Fruit fly (Drosophila melanogaster) whole organism, embryonic: ENCODE data around the gene CG32832.

Experiments
- CG10366 ChIP-seq: fragments of 200-800 bp; sonication (Bioruptor generic); IDR thresholded peaks from 2 replicates; pipeline ENCODE4 v1.3.6; 2022; ENCODE audit warnings: missing biosample characterization, missing genetic modification characterization
- CG13296 ChIP-seq: fragments of 200-800 bp; sonication (Bioruptor generic); optimal IDR thresholded peaks from 3 replicates; lab custom pipeline; 2018; ENCODE audit warnings: missing biosample characterization, mild to moderate bottlenecking, missing genetic modification characterization
- CG13424 ChIP-seq: fragments of 200-800 bp; sonication (Bioruptor generic); optimal IDR thresholded peaks from 2 replicates; lab custom pipeline; 2019; ENCODE audit warnings: missing biosample characterization, mild to moderate bottlenecking, missing genetic modification characterization, moderate library complexity
- CG15601 ChIP-seq: fragments of 200-800 bp; sonication (Bioruptor generic); optimal IDR thresholded peaks from 3 replicates; lab custom pipeline; 2019; ENCODE audit warnings: missing biosample characterization, mild to moderate bottlenecking, missing genetic modification characterization, moderate library complexity
- CG17328 ChIP-seq: fragments of 200-800 bp; sonication (Bioruptor generic); IDR thresholded peaks from 2 replicates; pipeline ENCODE4 v1.3.6; 2022; ENCODE audit warnings: missing biosample characterization, missing genetic modification characterization
- CG1832 ChIP-seq: fragments of 200-800 bp; sonication (Bioruptor generic); optimal IDR thresholded peaks from 2 replicates; lab custom pipeline; 2017; ENCODE audit warnings: missing biosample characterization, mild to moderate bottlenecking, missing genetic modification characterization, inconsistent platforms
- CG2678 ChIP-seq: fragments of 200-800 bp; sonication (Bioruptor generic); optimal IDR thresholded peaks from 3 replicates; lab custom pipeline; 2019; ENCODE audit warnings: missing biosample characterization, mild to moderate bottlenecking, missing genetic modification characterization, moderate library complexity
- CG2875 ChIP-seq: fragments of 200-800 bp; sonication (Bioruptor generic); optimal IDR thresholded peaks from 2 replicates; lab custom pipeline; 2017; ENCODE audit warnings: missing biosample characterization, mild to moderate bottlenecking, missing genetic modification characterization, missing genetic modification reagents
- CG3163 ChIP-seq: fragments of 200-800 bp; sonication (Bioruptor generic); optimal IDR thresholded peaks from 3 replicates; lab custom pipeline; 2016; ENCODE audit warnings: missing biosample characterization, missing genetic modification characterization
- CG34376 ChIP-seq: fragments of 200-800 bp; sonication (Bioruptor generic); optimal IDR thresholded peaks from 2 replicates; lab custom pipeline; 2018; ENCODE audit warnings: missing biosample characterization, mild to moderate bottlenecking, missing genetic modification characterization
- CG4282 ChIP-seq: fragments of 200-800 bp; sonication (Bioruptor generic); optimal IDR thresholded peaks from 2 replicates; lab custom pipeline; 2016; ENCODE audit warnings: missing biosample characterization, missing genetic modification characterization
- CG6254 ChIP-seq: fragments of 200-800 bp; sonication (Bioruptor generic); optimal IDR thresholded peaks from 3 replicates; lab custom pipeline; 2017; ENCODE audit warnings: mild to moderate bottlenecking, missing biosample characterization, missing genetic modification reagents, missing genetic modification characterization
- CG6765 ChIP-seq: fragments of 200-800 bp; sonication (Bioruptor generic); optimal IDR thresholded peaks from 3 replicates; lab custom pipeline; 2017; ENCODE audit warnings: missing biosample characterization, mild to moderate bottlenecking, missing genetic modification characterization
- CG7556 ChIP-seq: fragments of 200-800 bp; sonication (Bioruptor generic); optimal IDR thresholded peaks from 2 replicates; lab custom pipeline; 2017; ENCODE audit warnings: missing biosample characterization, mild to moderate bottlenecking, missing genetic modification characterization
- CG8388 ChIP-seq: fragments of 200-800 bp; sonication (Bioruptor generic); optimal IDR thresholded peaks from 2 replicates; lab custom pipeline; 2019; ENCODE audit warnings: missing biosample characterization, mild to moderate bottlenecking, missing genetic modification characterization, moderate library complexity
- Hr3 ChIP-seq: fragments of 200-800 bp; sonication (Bioruptor generic); optimal IDR thresholded peaks from 3 replicates; lab custom pipeline; 2016; ENCODE audit warnings: missing biosample characterization, missing genetic modification characterization
- Hr51 ChIP-seq, 2 experiments: fragments of 200-800 bp; sonication (Bioruptor generic); optimal IDR thresholded peaks; 2 replicates in 1 of 2; 3 replicates in 1 of 2; lab custom pipeline; 2016 to 2018; ENCODE audit warnings: missing biosample characterization in 2 of 2, missing genetic modification characterization in 2 of 2, mild to moderate bottlenecking in 1 of 2, moderate library complexity in 1 of 2
- MTF-1 ChIP-seq: fragments of 200-800 bp; sonication (Bioruptor generic); optimal IDR thresholded peaks from 2 replicates; lab custom pipeline; 2018; ENCODE audit warnings: missing biosample characterization, mild to moderate bottlenecking, missing genetic modification characterization, borderline replicate concordance
- Med ChIP-seq: fragments of 200-800 bp; sonication (Bioruptor generic); peaks from one replicate; lab custom pipeline; 2016; ENCODE audit warnings: missing biosample characterization, missing genetic modification characterization, mild to moderate bottlenecking, inconsistent platforms, moderate library complexity
- Meics ChIP-seq: fragments of 200-800 bp; sonication (Bioruptor generic); optimal IDR thresholded peaks from 2 replicates; lab custom pipeline; 2017; ENCODE audit warnings: missing biosample characterization, mild to moderate bottlenecking, missing genetic modification characterization
- Rx ChIP-seq: fragments of 200-800 bp; sonication (Bioruptor generic); IDR thresholded peaks from 2 replicates; pipeline ENCODE4 v1.3.6; 2022; ENCODE audit warnings: missing biosample characterization, missing genetic modification characterization
- Ssrp ChIP-seq: fragments of 200-800 bp; sonication (Bioruptor generic); optimal IDR thresholded peaks from 2 replicates; lab custom pipeline; 2018; ENCODE audit warnings: missing biosample characterization, mild to moderate bottlenecking, missing genetic modification characterization, moderate library complexity
- Trl ChIP-seq, 3 experiments: fragments of >200 bp in 2 of 3; fragments of 200-800 bp in 1 of 3; sonication (Bioruptor generic) in 1 of 3; optimal IDR thresholded peaks; 2 replicates in 1 of 3; 3 replicates in 2 of 3; lab custom pipeline; 2016 to 2017; ENCODE audit warnings: missing biosample characterization in 1 of 3, missing genetic modification characterization in 1 of 3
- Xbp1 ChIP-seq: fragments of 200-800 bp; sonication (Bioruptor generic); optimal IDR thresholded peaks from 3 replicates; lab custom pipeline; 2016; ENCODE audit warnings: missing biosample characterization, mild to moderate bottlenecking, missing genetic modification characterization
- Xrp1 ChIP-seq: fragments of 200-800 bp; sonication (Bioruptor generic); IDR thresholded peaks from 2 replicates; pipeline ENCODE4 v1.3.6; 2022; ENCODE audit warnings: missing biosample characterization, missing genetic modification characterization
- bbx ChIP-seq: fragments of 200-800 bp; sonication (Bioruptor generic); IDR thresholded peaks from 2 replicates; pipeline ENCODE4 v1.3.6; 2022; ENCODE audit warnings: missing biosample characterization, missing genetic modification characterization; ENCODE audit not compliant: partially characterized antibody
- corto ChIP-seq: fragments of 200-800 bp; sonication (Bioruptor generic); optimal IDR thresholded peaks from 2 replicates; lab custom pipeline; 2016; ENCODE audit warnings: missing biosample characterization, mild to moderate bottlenecking, missing genetic modification characterization, moderate library complexity
- cwo ChIP-seq: fragments of 200-800 bp; sonication (Bioruptor generic); optimal IDR thresholded peaks from 3 replicates; lab custom pipeline; 2017; ENCODE audit warnings: missing biosample characterization, missing genetic modification characterization, mild to moderate bottlenecking, moderate library complexity, missing genetic modification reagents
- danr ChIP-seq: fragments of 200-800 bp; sonication (Bioruptor generic); IDR thresholded peaks from 2 replicates; pipeline ENCODE4 v1.3.6; 2022; ENCODE audit warnings: missing biosample characterization, missing genetic modification characterization
- exex ChIP-seq: fragments of 200-800 bp; sonication (Bioruptor generic); optimal IDR thresholded peaks from 4 replicates; lab custom pipeline; 2018; ENCODE audit warnings: missing biosample characterization, mild to moderate bottlenecking, missing genetic modification characterization, moderate library complexity
- fu2 ChIP-seq: fragments of 200-800 bp; sonication (Bioruptor generic); optimal IDR thresholded peaks from 2 replicates; lab custom pipeline; 2016; ENCODE audit warnings: missing biosample characterization, missing genetic modification characterization
- grn ChIP-seq: fragments of 200-800 bp; sonication (Bioruptor generic); optimal IDR thresholded peaks from 3 replicates; lab custom pipeline; 2017; ENCODE audit warnings: missing biosample characterization, missing genetic modification characterization
- gsb-n ChIP-seq: fragments of 200-800 bp; sonication (Bioruptor generic); optimal IDR thresholded peaks from 3 replicates; lab custom pipeline; 2018; ENCODE audit warnings: missing biosample characterization, mild to moderate bottlenecking, missing genetic modification characterization
- gt ChIP-seq: fragments of 200-800 bp; sonication (Bioruptor generic); IDR thresholded peaks from 2 replicates; pipeline ENCODE4 v1.3.6; 2022; ENCODE audit warnings: missing biosample characterization, missing genetic modification characterization
- jing ChIP-seq: fragments of 200-800 bp; sonication (Bioruptor generic); optimal IDR thresholded peaks from 2 replicates; lab custom pipeline; 2018; ENCODE audit warnings: missing biosample characterization, mild to moderate bottlenecking, missing genetic modification characterization
- kni ChIP-seq: fragments of 200-800 bp; sonication (Bioruptor generic); optimal IDR thresholded peaks from 3 replicates; lab custom pipeline; 2017; ENCODE audit warnings: mild to moderate bottlenecking, missing biosample characterization, missing genetic modification reagents, missing genetic modification characterization
- lab ChIP-seq: fragments of 200-800 bp; sonication (Bioruptor generic); optimal IDR thresholded peaks from 3 replicates; lab custom pipeline; 2017; ENCODE audit warnings: missing biosample characterization, missing genetic modification characterization, mild to moderate bottlenecking, moderate library complexity, missing genetic modification reagents
- mam ChIP-seq: fragments of 200-800 bp; sonication (Bioruptor generic); optimal IDR thresholded peaks from 3 replicates; lab custom pipeline; 2016; ENCODE audit warnings: missing biosample characterization, missing genetic modification characterization
- mirr ChIP-seq: fragments of 200-800 bp; sonication (Bioruptor generic); optimal IDR thresholded peaks from 3 replicates; lab custom pipeline; 2018; ENCODE audit warnings: missing biosample characterization, mild to moderate bottlenecking, missing genetic modification characterization
- mld ChIP-seq: fragments of 200-800 bp; sonication (Bioruptor generic); IDR thresholded peaks from 3 replicates; pipeline ENCODE4 v1.3.6; 2022; ENCODE audit warnings: missing biosample characterization, missing genetic modification characterization; ENCODE audit not compliant: partially characterized antibody
- onecut ChIP-seq: fragments of 200-800 bp; sonication (Bioruptor generic); IDR thresholded peaks from 2 replicates; pipeline ENCODE4 v1.3.6; 2022; ENCODE audit warnings: missing biosample characterization, missing genetic modification characterization
- salm ChIP-seq: fragments of 200-800 bp; sonication (Bioruptor generic); optimal IDR thresholded peaks from 2 replicates; lab custom pipeline; 2018; ENCODE audit warnings: missing biosample characterization, mild to moderate bottlenecking, missing genetic modification characterization
- scrt ChIP-seq: fragments of 200-800 bp; sonication (Bioruptor generic); optimal IDR thresholded peaks from 2 replicates; lab custom pipeline; 2018; ENCODE audit warnings: missing biosample characterization, mild to moderate bottlenecking, missing genetic modification characterization, moderate library complexity
- seq ChIP-seq: fragments of 200-800 bp; sonication (Bioruptor generic); IDR thresholded peaks from 2 replicates; pipeline ENCODE4 v1.3.6; 2022; ENCODE audit warnings: missing biosample characterization, missing genetic modification characterization
- sqz ChIP-seq: fragments of 200-800 bp; sonication (Bioruptor generic); optimal IDR thresholded peaks from 3 replicates; lab custom pipeline; 2018; ENCODE audit warnings: missing biosample characterization, mild to moderate bottlenecking, missing genetic modification characterization
- stwl ChIP-seq: fragments of 200-800 bp; sonication (Bioruptor generic); optimal IDR thresholded peaks from 3 replicates; lab custom pipeline; 2018; ENCODE audit warnings: missing biosample characterization, mild to moderate bottlenecking, missing genetic modification characterization, moderate library complexity
- trh ChIP-seq: fragments of 200-800 bp; sonication (Bioruptor generic); optimal IDR thresholded peaks from 2 replicates; lab custom pipeline; 2016; ENCODE audit warnings: missing biosample characterization, missing genetic modification characterization

Gene CG32832

DNA sequence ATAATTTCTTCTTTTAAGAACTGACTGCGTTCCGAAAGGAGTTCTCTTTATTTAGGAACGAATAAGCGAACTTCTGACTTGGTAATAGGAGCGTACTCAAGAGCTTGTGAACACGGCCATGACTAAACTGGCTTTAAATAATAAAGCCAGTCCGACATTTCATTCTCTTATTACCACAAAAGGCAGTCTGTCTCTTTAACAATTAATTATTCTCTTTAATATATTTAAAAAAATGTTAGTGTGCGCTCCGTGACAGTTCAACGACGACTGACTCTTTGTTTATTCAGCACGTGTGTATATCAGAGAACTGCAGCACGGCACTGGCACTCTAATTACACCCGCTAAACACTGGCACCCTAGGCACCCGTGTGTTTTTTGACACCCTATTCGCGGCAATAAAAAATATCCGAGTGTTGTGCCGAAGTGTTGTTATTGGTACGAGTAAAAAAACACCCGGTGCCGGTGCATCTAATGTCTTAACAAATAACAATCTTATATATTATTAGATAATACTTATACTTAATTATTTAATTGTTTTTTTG, 20.6 kb downstream of the CG32832 start, which contains the start of gene CG31809 (continued):
- peak; percentile 36 for TF ChIP-seq sqz
- TF ChIP-seq danr (GFP tag; lab: Robert Waterston, UW) = no peak
- peak; percentile 7 for TF ChIP-seq lab (GFP tag; lab: Kevin White, UChicago)
- TF ChIP-seq gsb-n (tag; lab: Kevin White, UChicago) = peak; percentile 8
- peak; percentile 13 for TF ChIP-seq MTF-1 (GFP tag; lab: Kevin White, UChicago)
- TF ChIP-seq CG2875 (GFP tag; lab: Kevin White, UChicago) = no peak
- no peak for TF ChIP-seq corto (GFP tag; lab: Kevin White, UChicago)
- TF ChIP-seq CG6254 (GFP tag; lab: Kevin White, UChicago) = peak; percentile 47
- peak in 1 of 2 experiments; percentile 41 for TF ChIP-seq Trl (optimal IDR thresholded peaks at IDR 0.05; lab: Kevin White, UChicago)
- TF ChIP-seq Trl (GFP tag; optimal IDR thresholded peaks at IDR 0.05; lab: Kevin White, UChicago) = no peak
- peak; percentile 23 for TF ChIP-seq Meics (GFP tag; lab: Kevin White, UChicago)
- peak; percentile 67 for TF ChIP-seq cwo
- no peak for TF ChIP-seq scrt (GFP tag; lab: Kevin White, UChicago)
- peak; percentile 66 for TF ChIP-seq Med (GFP tag; lab: Kevin White, UChicago)
- no peak for TF ChIP-seq trh (GFP tag; lab: Kevin White, UChicago)
- no peak for TF ChIP-seq CG6765 (GFP tag; lab: Kevin White, UChicago)
- TF ChIP-seq gt (GFP tag; lab: Robert Waterston, UW) = no peak
- peak; percentile 7; the same call in 1 of the 2 replicates for TF ChIP-seq CG10366 (GFP tag; lab: Robert Waterston, UW)
- TF ChIP-seq CG4282 = no peak

DNA sequence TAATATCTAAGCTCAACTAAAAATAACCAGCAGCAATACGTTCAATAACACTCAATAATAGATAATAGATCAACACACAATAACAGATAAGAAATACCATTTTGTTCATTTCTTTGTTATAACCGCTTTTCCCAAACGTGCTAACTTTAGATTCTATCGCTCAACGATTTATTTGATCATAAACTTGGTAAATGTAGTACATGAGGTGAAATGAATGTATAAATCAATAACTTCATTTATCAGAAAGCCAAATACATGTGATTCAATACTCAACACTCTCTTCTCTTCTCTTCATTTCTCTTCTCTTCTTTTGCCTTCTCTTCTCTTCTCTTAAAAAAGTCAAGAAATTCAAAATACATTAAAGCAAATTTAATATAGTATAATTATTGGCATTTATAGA, 21.4 kb downstream of the CG32832 start:
- peak; percentile 85 for TF ChIP-seq grn (GFP tag; lab: Kevin White, UChicago)
- TF ChIP-seq mam (GFP tag; lab: Kevin White, UChicago) = no peak
- TF ChIP-seq cwo = peak; percentile 42
- TF ChIP-seq sqz = peak; percentile 9
- TF ChIP-seq CG15601 (tag; lab: Kevin White, UChicago) = peak; percentile 37
- no peak for TF ChIP-seq Hr3 (GFP tag; lab: Kevin White, UChicago)
- peak; percentile 75 for TF ChIP-seq CG3163
- peak; percentile 19 for TF ChIP-seq CG13296 (GFP tag; lab: Kevin White, UChicago)
- TF ChIP-seq CG2678 = peak; percentile 19
- TF ChIP-seq exex (tag; lab: Kevin White, UChicago) = peak; percentile 70
- peak; percentile 63; the same call in 1 of the 2 replicates for TF ChIP-seq onecut (GFP tag; lab: Robert Waterston, UW)
- TF ChIP-seq mirr = peak; percentile 56
- TF ChIP-seq CG34376 (GFP tag; lab: Kevin White, UChicago) = peak; percentile 70
- TF ChIP-seq Xbp1 (GFP tag; lab: Kevin White, UChicago) = no peak
- peak; percentile 6 for TF ChIP-seq CG6254 (GFP tag; lab: Kevin White, UChicago)
- peak; percentile 72 to 90 for TF ChIP-seq Trl (optimal IDR thresholded peaks at IDR 0.05; lab: Kevin White, UChicago)
- TF ChIP-seq Trl (GFP tag; optimal IDR thresholded peaks at IDR 0.05; lab: Kevin White, UChicago) = no peak
- no peak for TF ChIP-seq Ssrp (tag; lab: Kevin White, UChicago)
- no peak for TF ChIP-seq bbx (GFP tag; lab: Robert Waterston, UW)
- TF ChIP-seq salm (tag; lab: Kevin White, UChicago) = peak; percentile 45

DNA sequence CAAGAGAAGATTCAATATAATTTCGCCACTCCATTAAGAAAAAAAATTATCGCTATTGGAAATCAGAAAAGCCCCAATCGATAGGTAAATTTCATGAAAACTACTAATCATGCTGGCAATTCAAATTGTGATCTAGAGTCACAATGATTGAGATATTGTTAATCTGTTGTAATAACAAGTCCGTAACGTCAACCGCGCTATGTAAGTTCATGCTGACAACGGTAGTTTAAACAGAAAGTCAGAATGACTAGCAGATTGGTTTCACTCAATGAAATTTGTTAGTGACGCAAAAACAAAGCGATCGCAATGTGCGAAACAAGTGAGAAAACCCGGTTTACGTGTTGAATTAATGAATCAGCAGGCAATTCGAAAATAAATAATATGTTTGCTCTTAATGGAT, 22.0 kb downstream of the CG32832 start:
- TF ChIP-seq kni (no peak), CG7556 (GFP tag; lab: Kevin White, UChicago) (no peak), stwl (tag; lab: Kevin White, UChicago) (no peak), CG1832 (GFP tag; lab: Kevin White, UChicago) (no peak), Hr51 (GFP tag; optimal IDR thresholded peaks at IDR 0.05; lab: Kevin White, UChicago) (no peak), Rx (GFP tag; lab: Robert Waterston, UW) (no peak), mld (no peak), jing (GFP tag; lab: Kevin White, UChicago) (no peak), fu2 (GFP tag; lab: Kevin White, UChicago) (no peak), Xrp1 (GFP tag; lab: Robert Waterston, UW) (no peak), seq (no peak), CG17328 (GFP tag; lab: Robert Waterston, UW) (no peak), CG8388 (GFP tag; lab: Kevin White, UChicago) (no peak), CG13424 (tag; lab: Kevin White, UChicago) (no peak)
